Worm (Caenorhabditis elegans): ENCODE measurements around the gene F59D12.5.

F59D12.5 gene

DNA sequence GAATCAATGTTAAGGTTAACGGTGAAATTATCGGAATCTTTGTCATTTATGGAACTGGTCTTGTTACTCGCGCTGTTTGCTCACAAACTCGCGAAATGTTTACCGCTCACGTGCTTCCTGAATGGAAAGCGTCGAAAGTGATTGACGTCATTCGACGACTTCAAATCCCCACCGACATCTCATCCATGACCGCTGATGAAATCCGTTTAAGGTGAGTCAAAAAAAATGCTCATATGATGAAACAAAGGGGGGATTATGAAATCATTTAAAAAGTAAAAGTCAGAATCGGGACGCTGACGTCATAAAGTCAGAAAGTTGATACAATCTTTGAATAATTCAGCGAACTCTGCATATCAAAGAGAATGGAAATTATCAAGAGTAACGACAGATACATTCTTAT, 38.6 kb downstream of the F59D12.5 start:
- TF ChIP-seq rnt-1 (tag; optimal IDR thresholded peaks at IDR 0.05): no peak
- no peak for TF ChIP-seq ets-4 (tag; optimal IDR thresholded peaks at IDR 0.05)
- TF ChIP-seq ceh-48 (tag; optimal IDR thresholded peaks at IDR 0.05): no peak
- TF ChIP-seq sox-2 (GFP tag; IDR thresholded peaks at IDR 0.05): no peak
- no peak for TF ChIP-seq unc-3 (GFP tag; conservative IDR thresholded peaks at IDR 0.05)
- TF ChIP-seq unc-3 (tag; optimal IDR thresholded peaks at IDR 0.05): no peak
- no peak for TF ChIP-seq ceh-6 (GFP tag; optimal IDR thresholded peaks at IDR 0.05)

- peak; percentile 60 for TF ChIP-seq nfya-1 (tag; optimal IDR thresholded peaks at IDR 0.05)
- TF ChIP-seq T23F11.4 (GFP tag; optimal IDR thresholded peaks at IDR 0.05): no peak
- peak; percentile 19 for TF ChIP-seq ref-2 (tag; optimal IDR thresholded peaks at IDR 0.05)
- TF ChIP-seq unc-55 (GFP tag; optimal IDR thresholded peaks at IDR 0.05): peak; percentile 96
- TF ChIP-seq ceh-18 (tag; optimal IDR thresholded peaks at IDR 0.05): peak; percentile 61
- no peak for TF ChIP-seq fkh-6 (tag; optimal IDR thresholded peaks at IDR 0.05)
- TF ChIP-seq ceh-9 (tag; optimal IDR thresholded peaks at IDR 0.05): no peak
- peak; percentile 8 for TF ChIP-seq ets-4 (tag; optimal IDR thresholded peaks at IDR 0.05)
- TF ChIP-seq hlh-8 (tag; optimal IDR thresholded peaks at IDR 0.05): no peak
- TF ChIP-seq pqm-1 (tag; optimal IDR thresholded peaks at IDR 0.05): no peak
- TF ChIP-seq ahr-1 (tag; optimal IDR thresholded peaks at IDR 0.05): no peak
- peak; percentile 82 for TF ChIP-seq dve-1 (tag; optimal IDR thresholded peaks at IDR 0.05)
- TF ChIP-seq pax-1 (tag; optimal IDR thresholded peaks at IDR 0.05): no peak
- no peak for TF ChIP-seq sox-2 (GFP tag; IDR thresholded peaks at IDR 0.05)
- peak; percentile 54 for TF ChIP-seq elt-2 (tag; optimal IDR thresholded peaks at IDR 0.05)
- TF ChIP-seq ttx-3 (tag; optimal IDR thresholded peaks at IDR 0.05): no peak
- TF ChIP-seq sox-4 (tag; optimal IDR thresholded peaks at IDR 0.05): no peak
- no peak for TF ChIP-seq K09A11.1 (tag; optimal IDR thresholded peaks at IDR 0.05; ENCODE audit: insufficient read depth)
- peak; percentile 89 for TF ChIP-seq hlh-30 (tag; optimal IDR thresholded peaks at IDR 0.05; ENCODE audit: insufficient read depth)
Observed at ce11 chrX:15607498-15608019, 39.6 kb downstream of the F59D12.5 start, which contains the start of gene nipi-3. Gene nipi-3 (plus strand): TSS chrX:15607969.

- peak; percentile 30 for TF ChIP-seq ref-2 (tag; optimal IDR thresholded peaks at IDR 0.05)
- TF ChIP-seq ceh-14 (tag; optimal IDR thresholded peaks at IDR 0.05): peak; percentile 14
- no peak for TF ChIP-seq dmd-4 (tag; optimal IDR thresholded peaks at IDR 0.05; ENCODE audit: borderline replicate concordance)
- 0 out of 2 replicates have a peak, but pooled peaks have one; percentile 23 for TF ChIP-seq unc-3 (GFP tag; conservative IDR thresholded peaks at IDR 0.05)
- no peak for TF ChIP-seq unc-3 (tag; optimal IDR thresholded peaks at IDR 0.05)
- TF ChIP-seq tbx-2 (tag; optimal IDR thresholded peaks at IDR 0.05): peak; percentile 53
- TF ChIP-seq T23F11.4 (GFP tag; optimal IDR thresholded peaks at IDR 0.05): no peak
- peak; percentile 60 for TF ChIP-seq sdc-2 (tag; optimal IDR thresholded peaks at IDR 0.05)
- TF ChIP-seq hlh-15 (tag; optimal IDR thresholded peaks at IDR 0.05): peak; percentile 1
- peak; percentile 80 for TF ChIP-seq ceh-31 (tag; optimal IDR thresholded peaks at IDR 0.05)
- TF ChIP-seq ceh-6 (GFP tag; optimal IDR thresholded peaks at IDR 0.05): peak; percentile 23
- TF ChIP-seq pha-2 (tag; optimal IDR thresholded peaks at IDR 0.05): no peak
- peak; percentile 25 for TF ChIP-seq unc-42 (tag; optimal IDR thresholded peaks at IDR 0.05)
- TF ChIP-seq ahr-1 (tag; optimal IDR thresholded peaks at IDR 0.05): no peak
- TF ChIP-seq ceh-34 (tag; optimal IDR thresholded peaks at IDR 0.05): peak; percentile 60
- no peak for TF ChIP-seq unc-86 (tag; optimal IDR thresholded peaks at IDR 0.05)
- TF ChIP-seq hlh-8 (tag; optimal IDR thresholded peaks at IDR 0.05): no peak
- peak; percentile 88 for TF ChIP-seq hlh-30 (tag; optimal IDR thresholded peaks at IDR 0.05; ENCODE audit: insufficient read depth)
- no peak for TF ChIP-seq Y22D7AL.16 (tag; optimal IDR thresholded peaks at IDR 0.05)
- TF ChIP-seq npax-4 (tag; optimal IDR thresholded peaks at IDR 0.05): no peak
- peak; percentile 28 for TF ChIP-seq ceh-48 (tag; optimal IDR thresholded peaks at IDR 0.05)
- no peak for TF ChIP-seq ama-1 (optimal IDR thresholded peaks at IDR 0.05)
- peak; percentile 66 for TF ChIP-seq nfya-1 (tag; optimal IDR thresholded peaks at IDR 0.05)
- no peak for TF ChIP-seq gmeb-2 (tag; optimal IDR thresholded peaks at IDR 0.05)
- TF ChIP-seq hlh-6 (tag; optimal IDR thresholded peaks at IDR 0.05): peak; percentile 15
- peak; percentile 8 for TF ChIP-seq fkh-6 (tag; optimal IDR thresholded peaks at IDR 0.05)
- no peak for TF ChIP-seq K02D7.2 (tag; optimal IDR thresholded peaks at IDR 0.05)
- peak; percentile 59 for TF ChIP-seq K09A11.1 (tag; optimal IDR thresholded peaks at IDR 0.05; ENCODE audit: insufficient read depth)
- TF ChIP-seq elt-2 (tag; optimal IDR thresholded peaks at IDR 0.05): peak; percentile 16
- no peak for TF ChIP-seq ceh-9 (tag; optimal IDR thresholded peaks at IDR 0.05)
- no peak for TF ChIP-seq ceh-45 (GFP tag; IDR thresholded peaks at IDR 0.05)
- peak; percentile 14 for TF ChIP-seq unc-55 (GFP tag; optimal IDR thresholded peaks at IDR 0.05)
- TF ChIP-seq pros-1 (tag; optimal IDR thresholded peaks at IDR 0.05): peak; percentile 13
Observed at ce11 chrX:15606585-15607276, 40.4 kb downstream of the F59D12.5 start, which contains the start of gene rab-14. Gene rab-14 (minus strand): TSS chrX:15606635.

Measured in whole organism, late embryonic.